Worm (Caenorhabditis elegans): ENCODE results near the gene iff-1.

Gene iff-1

DNA sequence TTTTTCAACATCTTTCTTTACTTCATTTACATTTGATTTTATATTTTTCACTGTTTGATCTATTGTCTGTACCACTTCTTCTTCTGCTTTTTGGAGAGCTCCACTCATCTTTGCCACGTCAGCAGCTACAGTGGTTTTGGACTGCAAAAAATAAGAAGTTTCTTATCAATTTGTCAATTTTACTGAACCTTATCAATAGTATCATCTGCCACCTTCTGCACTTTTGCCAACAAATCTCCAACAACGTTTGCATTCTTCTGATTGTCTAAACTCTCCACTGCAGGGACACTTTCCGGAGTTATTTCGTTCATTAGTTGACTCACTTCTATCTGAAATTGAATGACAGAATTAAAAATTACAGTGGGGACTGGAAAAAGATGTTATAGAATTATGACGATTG is 39.8 kb upstream of the iff-1 start:
- TF ChIP-seq tbx-7 (tag; optimal IDR thresholded peaks at IDR 0.05) = no peak
- TF ChIP-seq lin-11 (tag; optimal IDR thresholded peaks at IDR 0.05) = no peak
- TF ChIP-seq elt-2 (tag; optimal IDR thresholded peaks at IDR 0.05) = peak; percentile 79

DNA sequence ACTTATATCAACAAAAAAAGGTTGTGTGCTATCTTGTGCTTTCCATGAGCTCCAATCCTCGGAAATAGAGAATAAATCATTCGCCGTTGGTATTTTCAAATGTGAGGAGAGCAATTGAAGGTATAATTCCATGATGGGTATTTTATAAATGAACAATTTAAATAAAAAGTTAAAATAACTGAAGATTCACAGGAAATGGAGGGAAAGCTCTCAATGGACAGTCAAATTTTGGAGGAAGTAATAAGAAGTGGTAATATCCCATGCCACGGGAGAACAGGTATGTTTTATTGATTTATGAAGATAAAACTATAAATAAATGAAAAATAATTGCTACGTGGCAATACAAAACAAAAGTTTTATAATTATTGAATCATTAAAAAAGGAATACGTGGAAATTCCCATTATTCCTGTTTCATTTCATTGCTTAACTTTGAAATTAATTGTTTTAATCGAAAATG is 36.2 kb upstream of the iff-1 start:
- no peak for TF ChIP-seq tbx-2 (tag; optimal IDR thresholded peaks at IDR 0.05)
- TF ChIP-seq ets-4 (tag; optimal IDR thresholded peaks at IDR 0.05) = no peak
- no peak for TF ChIP-seq hlh-13 (GFP tag; optimal IDR thresholded peaks at IDR 0.05)
- TF ChIP-seq nfya-1 (tag; optimal IDR thresholded peaks at IDR 0.05) = no peak

DNA sequence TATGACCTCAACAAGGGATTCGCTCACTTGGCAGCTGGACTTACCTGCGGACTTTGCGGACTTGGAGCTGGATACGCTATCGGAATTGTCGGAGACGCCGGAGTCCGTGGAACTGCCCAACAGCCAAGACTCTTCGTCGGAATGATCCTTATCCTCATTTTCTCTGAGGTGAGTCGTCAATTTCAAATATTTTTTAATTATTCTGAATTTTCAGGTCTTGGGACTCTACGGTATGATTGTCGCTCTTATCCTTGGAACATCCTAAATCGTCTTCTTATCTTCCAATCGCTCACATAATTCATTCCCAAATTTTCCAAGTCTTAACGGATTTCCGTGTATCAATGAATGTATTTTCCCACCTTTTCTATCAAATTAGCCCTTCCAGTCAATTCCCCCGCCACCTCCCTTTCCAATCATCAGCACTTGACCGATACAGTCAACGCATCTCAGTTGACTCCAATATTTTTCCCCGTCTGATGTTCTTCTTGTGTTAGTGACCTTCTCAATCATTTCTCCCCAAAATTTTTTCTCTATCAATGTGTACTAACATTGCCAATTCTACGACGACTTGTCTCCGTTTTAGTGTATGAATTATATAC is 35.6 kb upstream of the iff-1 start, which contains the start of gene R10E11.6:
Gene R10E11.6 (plus strand): TSS at position 524 of the 599 bp plus-strand sequence.
- TF ChIP-seq pqm-1 (tag; optimal IDR thresholded peaks at IDR 0.05) (no peak), ceh-31 (tag; optimal IDR thresholded peaks at IDR 0.05) (no peak), ceh-2 (tag; optimal IDR thresholded peaks at IDR 0.05) (no peak), ceh-24 (tag; optimal IDR thresholded peaks at IDR 0.05) (no peak), pax-1 (tag; optimal IDR thresholded peaks at IDR 0.05) (no peak), T23F11.4 (GFP tag; optimal IDR thresholded peaks at IDR 0.05) (no peak), Y22D7AL.16 (tag; optimal IDR thresholded peaks at IDR 0.05) (no peak)

DNA sequence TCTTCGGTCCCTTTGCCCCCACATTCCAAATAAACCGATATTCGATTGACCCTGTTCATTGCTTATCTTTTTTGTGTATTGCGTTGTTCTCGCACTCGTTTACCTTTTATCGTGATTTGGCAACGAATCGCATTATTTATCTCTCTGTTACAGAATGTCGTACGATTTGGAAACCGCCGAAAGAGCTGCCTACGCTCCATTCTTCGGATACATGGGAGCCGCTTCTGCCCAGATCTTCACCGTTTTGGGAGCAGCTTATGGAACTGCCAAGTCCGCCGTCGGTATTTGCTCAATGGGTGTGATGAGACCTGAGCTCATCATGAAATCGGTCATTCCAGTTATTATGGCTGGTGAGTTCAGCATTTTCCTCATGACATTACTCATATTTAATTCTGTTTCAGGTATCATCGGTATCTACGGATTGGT is 35.0 kb upstream of the iff-1 start, which contains the start of gene vha-2:
Gene vha-2 (plus strand): TSS at position 154 of the 426 bp plus-strand sequence.
- TF ChIP-seq C08G9.2 (tag; optimal IDR thresholded peaks at IDR 0.05) = no peak
- TF ChIP-seq elt-2 (tag; optimal IDR thresholded peaks at IDR 0.05) = peak; percentile 56

DNA sequence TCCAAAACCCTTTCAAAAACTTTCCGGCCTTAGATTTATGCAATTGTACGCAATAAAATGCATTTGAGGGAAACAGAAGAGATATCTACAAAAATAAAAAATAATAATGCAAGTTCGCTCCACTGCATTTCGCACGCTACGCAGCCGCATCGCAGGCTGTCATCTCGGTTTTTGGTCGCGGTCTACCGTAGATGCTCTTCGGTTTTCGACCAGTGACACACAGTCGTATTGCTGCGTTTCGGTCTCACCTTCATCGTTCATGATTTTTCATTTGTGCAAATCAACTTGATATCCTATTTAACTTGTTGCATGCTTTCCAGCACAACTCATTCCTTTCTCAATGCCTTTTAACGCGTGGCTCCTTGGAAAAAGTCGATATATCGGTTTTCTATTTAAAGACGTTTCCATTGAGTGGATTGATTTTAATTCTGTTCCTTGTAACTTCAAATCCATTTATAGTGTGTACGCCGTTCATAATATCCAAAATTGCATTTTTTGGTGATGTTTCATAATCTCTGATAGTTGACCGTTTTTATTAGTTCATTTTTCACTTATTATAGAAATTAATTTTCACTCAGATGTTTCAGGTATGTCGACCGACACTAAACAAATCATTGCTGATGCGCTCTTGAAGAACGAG is 33.8 kb upstream of the iff-1 start, which contains the start of gene vha-1:
Gene vha-1 (plus strand): TSS at position 590 of the 640 bp plus-strand sequence.
- TF ChIP-seq pat-9 (tag; optimal IDR thresholded peaks at IDR 0.05) = no peak
- no peak for TF ChIP-seq elt-4 (tag; optimal IDR thresholded peaks at IDR 0.05)
- no peak for TF ChIP-seq fax-1 (tag; optimal IDR thresholded peaks at IDR 0.05)
- no peak for TF ChIP-seq che-1 (tag; optimal IDR thresholded peaks at IDR 0.05)
- TF ChIP-seq pag-3 (tag; optimal IDR thresholded peaks at IDR 0.05; ENCODE audit: borderline replicate concordance) = no peak
- no peak for TF ChIP-seq hlh-8 (tag; optimal IDR thresholded peaks at IDR 0.05)
- no peak for TF ChIP-seq pha-2 (tag; optimal IDR thresholded peaks at IDR 0.05)
- TF ChIP-seq K09A11.1 (tag; optimal IDR thresholded peaks at IDR 0.05; ENCODE audit: insufficient read depth) = peak; percentile 15
- no peak for TF ChIP-seq syd-9 (tag; optimal IDR thresholded peaks at IDR 0.05)
- peak; percentile 47 for TF ChIP-seq ceh-48 (tag; optimal IDR thresholded peaks at IDR 0.05)
- TF ChIP-seq T23F11.4 (GFP tag; optimal IDR thresholded peaks at IDR 0.05) = no peak
- TF ChIP-seq fkh-10 (GFP tag; optimal IDR thresholded peaks at IDR 0.05) = no peak
- no peak for TF ChIP-seq pha-4 (tag; optimal IDR thresholded peaks at IDR 0.05)
- TF ChIP-seq unc-86 (tag; optimal IDR thresholded peaks at IDR 0.05) = peak; percentile 40
- TF ChIP-seq mec-3 (tag; optimal IDR thresholded peaks at IDR 0.05; ENCODE audit: borderline replicate concordance) = no peak
- peak; percentile 39 for TF ChIP-seq elt-2 (tag; optimal IDR thresholded peaks at IDR 0.05)
- no peak for TF ChIP-seq ceh-9 (tag; optimal IDR thresholded peaks at IDR 0.05)
- TF ChIP-seq ceh-31 (tag; optimal IDR thresholded peaks at IDR 0.05) = peak; percentile 61
- TF ChIP-seq ets-4 (tag; optimal IDR thresholded peaks at IDR 0.05) = peak; percentile 14
- TF ChIP-seq F13H6.1 (tag; optimal IDR thresholded peaks at IDR 0.05) = no peak
- TF ChIP-seq ceh-45 (GFP tag; IDR thresholded peaks at IDR 0.05) = no peak
- TF ChIP-seq ref-2 (tag; optimal IDR thresholded peaks at IDR 0.05) = peak; percentile 63
- TF ChIP-seq pqm-1 (tag; optimal IDR thresholded peaks at IDR 0.05) = no peak
- no peak for TF ChIP-seq ceh-6 (GFP tag; optimal IDR thresholded peaks at IDR 0.05)
- TF ChIP-seq dve-1 (tag; optimal IDR thresholded peaks at IDR 0.05) = peak; percentile 58
- TF ChIP-seq zip-5 (tag; optimal IDR thresholded peaks at IDR 0.05) = no peak
- peak; percentile 15 for TF ChIP-seq C08G9.2 (tag; optimal IDR thresholded peaks at IDR 0.05)
- TF ChIP-seq unc-42 (tag; optimal IDR thresholded peaks at IDR 0.05) = peak; percentile 44
- TF ChIP-seq ceh-18 (tag; optimal IDR thresholded peaks at IDR 0.05) = peak; percentile 52
- TF ChIP-seq nfya-1 (tag; optimal IDR thresholded peaks at IDR 0.05) = peak; percentile 82
- no peak for TF ChIP-seq pax-1 (tag; optimal IDR thresholded peaks at IDR 0.05)
- no peak for TF ChIP-seq lim-6 (tag; optimal IDR thresholded peaks at IDR 0.05)
- TF ChIP-seq dmd-4 (tag; optimal IDR thresholded peaks at IDR 0.05; ENCODE audit: borderline replicate concordance) = no peak
- TF ChIP-seq lin-11 (tag; optimal IDR thresholded peaks at IDR 0.05) = no peak
- no peak for TF ChIP-seq odd-2 (tag; optimal IDR thresholded peaks at IDR 0.05)
